Worm (Caenorhabditis elegans) whole organism, early embryonic: ENCODE measurements around the gene F41F3.8.

ENCODE experiments used
- B0310.2 ChIP-seq: sonication (generic microtip); optimal IDR thresholded peaks from 2 replicates; lab custom pipeline; 2016; ENCODE audit warnings: mild to moderate bottlenecking, missing genetic modification characterization, missing compliant biosample characterization
- F13C5.2 ChIP-seq: sonication (generic microtip); optimal IDR thresholded peaks from 2 replicates; lab custom pipeline; 2017; ENCODE audit warnings: mild to moderate bottlenecking, missing genetic modification characterization, inconsistent platforms, missing compliant biosample characterization
- aly-1 ChIP-seq: sonication (generic microtip); optimal IDR thresholded peaks from 2 replicates; lab custom pipeline; 2016; ENCODE audit warnings: missing genetic modification characterization, missing compliant biosample characterization
- ama-1 ChIP-seq: fragments of 150-350 bp; optimal IDR thresholded peaks from 2 replicates; lab custom pipeline; 2014
- ceh-13 ChIP-seq: fragments of 200-800 bp; sonication (Bioruptor generic); optimal IDR thresholded peaks from 2 replicates; lab custom pipeline; 2018; ENCODE audit warnings: mild to moderate bottlenecking, missing genetic modification characterization, missing compliant biosample characterization
- ceh-36 ChIP-seq: sonication (generic microtip); optimal IDR thresholded peaks from 2 replicates; lab custom pipeline; 2016; ENCODE audit warnings: missing genetic modification characterization, inconsistent platforms, missing compliant biosample characterization
- ets-7 ChIP-seq: sonication (generic microtip); optimal IDR thresholded peaks from 2 replicates; lab custom pipeline; 2016; ENCODE audit warnings: missing genotype, missing genetic modification characterization, missing compliant biosample characterization
- flt-1 ChIP-seq: fragments of 200-800 bp; sonication (Bioruptor generic); IDR thresholded peaks from 2 replicates; pipeline ENCODE4 v1.3.6; 2022; ENCODE audit warnings: missing genetic modification characterization, missing compliant biosample characterization
- hmbx-1 ChIP-seq: sonication (generic microtip); optimal IDR thresholded peaks from 2 replicates; lab custom pipeline; 2016; ENCODE audit warnings: mild to moderate bottlenecking, missing genetic modification characterization, missing compliant biosample characterization
- hmg-4 ChIP-seq: fragments of 200-800 bp; sonication (Bioruptor generic); optimal IDR thresholded peaks from 2 replicates; lab custom pipeline; 2018; ENCODE audit warnings: mild to moderate bottlenecking, missing genetic modification characterization, missing compliant biosample characterization
- hnd-1 ChIP-seq: sonication (generic microtip); optimal IDR thresholded peaks from 2 replicates; lab custom pipeline; 2016; ENCODE audit warnings: missing genetic modification characterization, missing compliant biosample characterization
- pes-1 ChIP-seq: fragments of 200-800 bp; sonication (Bioruptor generic); IDR thresholded peaks from 2 replicates; pipeline ENCODE4 v1.3.6; 2022; ENCODE audit warnings: missing genetic modification reagents, missing genetic modification characterization, missing compliant biosample characterization
- scrt-1 ChIP-seq: fragments of 200-800 bp; sonication (Bioruptor generic); IDR thresholded peaks from 2 replicates; pipeline ENCODE4 v1.3.6; 2022; ENCODE audit warnings: missing genetic modification characterization, missing compliant biosample characterization
- sea-1 ChIP-seq: fragments of 200-800 bp; sonication (Bioruptor generic); conservative IDR thresholded peaks from 2 replicates; pipeline ENCODE4 v1.3.6; 2022; ENCODE audit warnings: missing genetic modification characterization, missing compliant biosample characterization
- tbx-11 ChIP-seq: fragments of 200-800 bp; sonication (Bioruptor generic); IDR thresholded peaks from 2 replicates; pipeline ENCODE4 v1.3.6; 2022; ENCODE audit warnings: missing genetic modification characterization, missing compliant biosample characterization
- tbx-37 ChIP-seq: fragments of 200-800 bp; sonication (Bioruptor generic); conservative IDR thresholded peaks from 2 replicates; pipeline ENCODE4 v1.3.6; 2022; ENCODE audit warnings: missing genetic modification reagents, missing genetic modification characterization, missing compliant biosample characterization
- tra-4 ChIP-seq: sonication (generic microtip); optimal IDR thresholded peaks from 2 replicates; lab custom pipeline; 2017; ENCODE audit warnings: missing genetic modification characterization, missing compliant biosample characterization

The F41F3.8 gene

DNA sequence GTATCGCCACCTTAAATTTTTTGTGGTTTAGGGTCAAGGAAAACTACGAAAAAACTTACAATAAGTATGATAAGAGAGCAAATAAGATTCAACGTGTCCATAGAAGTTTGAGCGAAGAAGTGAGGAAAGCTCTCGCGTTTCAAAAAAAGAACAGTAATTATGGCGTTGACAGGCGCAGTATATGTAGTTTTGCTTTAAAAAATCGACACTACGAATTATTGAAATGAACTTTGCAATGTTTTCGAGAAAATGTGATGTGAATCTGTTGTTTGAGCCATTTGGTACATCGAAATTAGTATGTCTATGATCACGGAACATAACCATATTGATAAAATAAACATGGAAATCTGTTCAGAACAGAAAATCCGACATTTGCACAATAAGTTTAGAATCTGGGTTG, 13.8 kb downstream of the F41F3.8 start, which contains the start of gene srx-74:
Gene srx-74 (minus strand): TSS at position 101 of the 400 bp plus-strand sequence.
- TF ChIP-seq B0310.2 (tag; lab: Kevin White, UChicago) (no peak), ceh-13 (GFP tag; lab: Kevin White, UChicago) (no peak), sea-1 (no peak), F13C5.2 (tag; lab: Kevin White, UChicago) (no peak), ets-7 (tag; lab: Kevin White, UChicago) (no peak), tra-4 (tag; lab: Kevin White, UChicago) (no peak), flt-1 (GFP tag; lab: Robert Waterston, UW) (no peak), tbx-11 (GFP tag; lab: Robert Waterston, UW) (no peak), scrt-1 (GFP tag; lab: Robert Waterston, UW) (no peak)

- no peak for TF ChIP-seq tbx-11 (GFP tag; lab: Robert Waterston, UW)
These were observed 17.0 kb downstream of the F41F3.8 start, which contains the start of gene srx-73 for ce11 chrV:4665651-4666050. TSS of gene srx-73 (minus strand) at chrV:4665751.

DNA sequence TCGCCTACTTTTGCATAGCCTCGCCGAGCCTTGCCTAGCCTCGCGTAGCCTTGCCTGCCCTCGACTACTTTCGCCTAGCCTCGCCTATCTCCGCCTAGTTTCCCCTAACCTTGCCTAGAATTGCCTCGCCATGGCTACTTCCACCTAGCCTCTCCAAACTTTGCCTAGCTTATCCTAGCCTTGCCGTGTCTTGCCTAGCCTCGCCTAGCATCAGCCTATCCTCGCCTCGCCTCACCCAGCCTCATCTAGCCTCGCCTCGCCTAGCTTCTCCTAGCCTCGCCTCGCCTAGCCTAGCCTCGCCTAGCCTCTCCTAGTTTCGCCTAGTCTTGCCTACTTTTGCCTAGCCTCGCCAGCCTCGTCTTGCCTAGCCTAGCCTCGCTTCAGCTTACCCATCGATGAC, 18.4 kb downstream of the F41F3.8 start:
- TF ChIP-seq hmg-4 (GFP tag; lab: Kevin White, UChicago) (no peak), tbx-37 (GFP tag; lab: Robert Waterston, UW) (no peak), hnd-1 (tag; lab: Kevin White, UChicago) (no peak), aly-1 (tag; lab: Kevin White, UChicago) (peak; percentile 19)

DNA sequence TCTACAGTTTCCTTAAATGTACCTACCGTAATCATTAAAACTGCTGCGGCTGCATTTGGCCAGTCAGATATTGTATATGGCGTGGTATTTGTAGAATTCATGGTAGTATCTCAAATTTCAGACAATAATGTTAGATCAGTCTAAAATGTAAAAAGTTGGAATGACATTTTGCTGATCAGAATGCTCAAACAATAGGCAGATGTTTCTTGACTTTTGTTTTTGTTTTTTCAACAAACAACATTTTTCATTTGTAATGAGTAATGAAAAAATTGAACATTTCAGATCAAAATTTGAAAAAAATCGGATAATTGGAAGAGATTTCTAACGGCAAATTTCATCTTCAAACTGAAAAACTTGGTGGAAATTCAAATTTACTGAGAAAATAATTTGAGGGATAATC, 20.0 kb downstream of the F41F3.8 start, which contains the start of gene srx-77:
Gene srx-77 (minus strand): TSS at position 101 of the 400 bp plus-strand sequence.
- no peak for TF ChIP-seq tbx-11 (GFP tag; lab: Robert Waterston, UW)
- no peak for TF ChIP-seq flt-1 (GFP tag; lab: Robert Waterston, UW)
- TF ChIP-seq pes-1 (GFP tag; lab: Robert Waterston, UW) = no peak
- no peak for TF ChIP-seq ceh-36 (tag; lab: Kevin White, UChicago)
- TF ChIP-seq F13C5.2 (tag; lab: Kevin White, UChicago) = no peak
- TF ChIP-seq tra-4 (tag; lab: Kevin White, UChicago) = no peak
- no peak for TF ChIP-seq hnd-1 (tag; lab: Kevin White, UChicago)
- no peak for TF ChIP-seq sea-1
- TF ChIP-seq hmbx-1 = no peak
- no peak for TF ChIP-seq tbx-37 (GFP tag; lab: Robert Waterston, UW)
- TF ChIP-seq ceh-13 (GFP tag; lab: Kevin White, UChicago) = no peak
- TF ChIP-seq aly-1 (tag; lab: Kevin White, UChicago) = no peak
- TF ChIP-seq ets-7 (tag; lab: Kevin White, UChicago) = no peak
- no peak for TF ChIP-seq scrt-1 (GFP tag; lab: Robert Waterston, UW)
- no peak for TF ChIP-seq ama-1 (lab: Kevin White, UChicago)

ce11 chrV:4672487-4672886, 23.9 kb downstream of the F41F3.8 start, which contains the start of gene K03B4.9:
TSS of gene K03B4.9 (minus strand) at chrV:4672587.
- TF ChIP-seq hmbx-1 (no peak), aly-1 (tag; lab: Kevin White, UChicago) (no peak), hnd-1 (tag; lab: Kevin White, UChicago) (no peak), ets-7 (tag; lab: Kevin White, UChicago) (no peak), F13C5.2 (tag; lab: Kevin White, UChicago) (no peak), tbx-11 (GFP tag; lab: Robert Waterston, UW) (no peak), pes-1 (GFP tag; lab: Robert Waterston, UW) (no peak), hmg-4 (GFP tag; lab: Kevin White, UChicago) (no peak), sea-1 (no peak), flt-1 (GFP tag; lab: Robert Waterston, UW) (no peak), ceh-13 (GFP tag; lab: Kevin White, UChicago) (no peak), scrt-1 (GFP tag; lab: Robert Waterston, UW) (no peak), ceh-36 (tag; lab: Kevin White, UChicago) (no peak)

DNA sequence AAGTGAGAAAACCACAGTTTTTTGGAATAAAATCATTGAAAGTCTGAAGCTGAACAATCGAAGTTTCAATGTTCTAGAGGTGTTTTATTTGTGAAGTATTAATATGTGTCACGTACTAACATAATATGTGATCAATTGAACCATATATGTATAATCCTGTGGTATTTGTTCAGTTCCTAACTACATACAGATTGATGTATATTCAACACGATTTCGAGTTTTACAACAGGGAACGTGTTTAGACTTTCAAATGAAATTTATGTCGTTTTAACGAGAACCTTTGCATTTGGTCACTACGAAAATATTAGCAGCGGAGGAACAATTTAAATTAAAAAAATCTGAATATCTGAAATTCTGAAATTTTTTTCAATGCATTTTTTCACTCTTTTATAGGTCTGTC, 25.9 kb downstream of the F41F3.8 start, which contains the start of gene K03B4.8:
Gene K03B4.8 (minus strand): TSS at position 101 of the 400 bp plus-strand sequence.
- TF ChIP-seq hmg-4 (GFP tag; lab: Kevin White, UChicago) (no peak), ets-7 (tag; lab: Kevin White, UChicago) (no peak), pes-1 (GFP tag; lab: Robert Waterston, UW) (no peak), aly-1 (tag; lab: Kevin White, UChicago) (no peak), ceh-13 (GFP tag; lab: Kevin White, UChicago) (no peak), scrt-1 (GFP tag; lab: Robert Waterston, UW) (no peak), tbx-37 (GFP tag; lab: Robert Waterston, UW) (no peak), hnd-1 (tag; lab: Kevin White, UChicago) (no peak), sea-1 (no peak), B0310.2 (tag; lab: Kevin White, UChicago) (no peak), hmbx-1 (no peak), tbx-11 (GFP tag; lab: Robert Waterston, UW) (no peak), tra-4 (tag; lab: Kevin White, UChicago) (no peak), F13C5.2 (tag; lab: Kevin White, UChicago) (no peak), ceh-36 (tag; lab: Kevin White, UChicago) (no peak), ama-1 (lab: Kevin White, UChicago) (no peak), flt-1 (GFP tag; lab: Robert Waterston, UW) (no peak)

DNA sequence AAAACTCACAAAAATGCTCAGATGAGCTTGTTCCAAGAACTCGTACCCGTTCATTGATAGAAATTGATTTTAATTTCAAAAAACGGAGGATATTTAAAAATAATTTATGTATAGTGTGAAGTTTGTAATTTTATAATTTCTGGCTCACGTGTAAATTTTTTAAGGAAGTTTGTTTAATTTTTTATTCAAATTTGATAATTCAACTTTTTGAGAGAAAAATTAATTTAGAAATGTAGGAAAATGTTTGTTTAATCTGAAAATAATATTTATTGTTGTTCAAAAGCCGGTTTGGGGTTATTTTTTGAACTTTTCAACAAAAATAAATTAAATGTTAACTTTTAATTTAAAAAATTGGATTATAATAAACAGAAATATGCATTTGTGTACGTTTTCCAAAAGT, 27.5 kb downstream of the F41F3.8 start, which contains the start of gene K03B4.6:
Gene K03B4.6 (minus strand): TSS at position 101 of the 400 bp plus-strand sequence.
- no peak for TF ChIP-seq F13C5.2 (tag; lab: Kevin White, UChicago)
- no peak for TF ChIP-seq hnd-1 (tag; lab: Kevin White, UChicago)
- no peak for TF ChIP-seq ama-1 (lab: Kevin White, UChicago)
- TF ChIP-seq flt-1 (GFP tag; lab: Robert Waterston, UW) = no peak
- TF ChIP-seq tra-4 (tag; lab: Kevin White, UChicago) = no peak
- TF ChIP-seq aly-1 (tag; lab: Kevin White, UChicago) = no peak
